Fruit fly (Drosophila melanogaster): ENCODE data around the gene CG11656.

DNA sequence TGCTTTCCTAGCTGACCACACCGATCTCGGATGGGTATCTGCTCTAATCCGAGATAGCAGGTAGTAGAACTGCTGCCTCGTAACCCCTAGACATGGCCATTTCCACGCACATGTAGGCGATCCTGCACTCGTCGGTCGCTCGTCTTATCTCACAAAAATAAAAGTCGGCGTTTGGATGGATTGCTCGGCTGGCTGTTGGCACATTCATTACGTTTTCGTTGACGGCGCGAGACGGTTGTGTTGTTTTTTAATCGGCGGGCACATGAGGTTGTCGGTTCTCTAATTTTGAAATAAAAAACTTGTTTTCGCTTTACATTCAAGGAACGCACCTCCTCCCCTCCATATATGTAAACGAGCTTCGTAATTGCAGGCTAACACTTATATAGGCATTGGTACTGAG, 22.6 kb downstream of the CG11656 start, which contains the start of gene ry:
- TF ChIP-seq usp (GFP tag; optimal IDR thresholded peaks at IDR 0.05) (no peak), Dll (optimal IDR thresholded peaks at IDR 0.05) (no peak)
